Fruit fly (Drosophila melanogaster): ENCODE data around the gene ems.
A peak's percentile ranks its signal among the peaks of the same experiment; 100 is the strongest.

ems gene

dm6 chr3R:13909899-13910298 lies 8.2 kb downstream of the ems start (continued):
- TF ChIP-seq repo (GFP tag; optimal IDR thresholded peaks at IDR 0.05) (no peak), D19A (tag; optimal IDR thresholded peaks at IDR 0.05) (no peak), HLH4C (GFP tag; IDR thresholded peaks at IDR 0.05; ENCODE audit: partially characterized antibody) (no peak), Myb (GFP tag; optimal IDR thresholded peaks at IDR 0.05) (no peak), CG7357 (GFP tag; IDR thresholded peaks at IDR 0.05) (no peak), dm (GFP tag; optimal IDR thresholded peaks at IDR 0.05) (no peak), CG6272 (GFP tag; IDR thresholded peaks at IDR 0.05) (no peak), Asciz (GFP tag; optimal IDR thresholded peaks at IDR 0.05) (no peak), Ets65A (GFP tag) (peak; percentile 29), tll (GFP tag; optimal IDR thresholded peaks at IDR 0.05) (peak in 1 of 2 experiments; percentile 3), D (optimal IDR thresholded peaks at IDR 0.05) (peak; percentile 98), D (GFP tag; optimal IDR thresholded peaks at IDR 0.05) (no peak), CG9876 (GFP tag; optimal IDR thresholded peaks at IDR 0.05) (no peak), B-H1 (GFP tag; IDR thresholded peaks at IDR 0.05) (no peak), mld (GFP tag; IDR thresholded peaks at IDR 0.05; ENCODE audit: partially characterized antibody) (no peak), CG11504 (tag; optimal IDR thresholded peaks at IDR 0.05) (no peak), ash1 (GFP tag; optimal IDR thresholded peaks at IDR 0.05) (no peak), CG17385 (GFP tag; optimal IDR thresholded peaks at IDR 0.05) (no peak), Oaz (GFP tag; IDR thresholded peaks at IDR 0.05) (no peak), sens-2 (GFP tag; IDR thresholded peaks at IDR 0.05) (no peak), insv (GFP tag; optimal IDR thresholded peaks at IDR 0.05) (peak in 1 of 2 experiments; percentile 73), dmrt99B (tag; optimal IDR thresholded peaks at IDR 0.05) (no peak)

- peak in 1 of 2 experiments; percentile 99 for TF ChIP-seq tll (GFP tag; optimal IDR thresholded peaks at IDR 0.05)
- no peak for TF ChIP-seq ind (GFP tag; optimal IDR thresholded peaks at IDR 0.05)
- no peak for TF ChIP-seq NK7.1 (GFP tag; optimal IDR thresholded peaks at IDR 0.05)
- peak; percentile 20 for TF ChIP-seq zen (tag; optimal IDR thresholded peaks at IDR 0.05)
- TF ChIP-seq Ptx1 (GFP tag; IDR thresholded peaks at IDR 0.05): no peak
These were observed 9.7 kb downstream of the ems start for dm6 chr3R:13911314-13911713.

- TF ChIP-seq Hr78 (GFP tag; optimal IDR thresholded peaks at IDR 0.05): peak in 1 of 2 experiments; percentile 35
- TF ChIP-seq CG7357 (GFP tag; IDR thresholded peaks at IDR 0.05): 0 out of 3 replicates have a peak, but pooled peaks have one; percentile 15
- TF ChIP-seq crol (GFP tag; IDR thresholded peaks at IDR 0.05): 0 out of 2 replicates have a peak, but pooled peaks have one; percentile 41
- no peak for TF ChIP-seq CG15269 (tag; optimal IDR thresholded peaks at IDR 0.05)
- no peak for TF ChIP-seq Optix (GFP tag; IDR thresholded peaks at IDR 0.05)
- TF ChIP-seq Awh (GFP tag; IDR thresholded peaks at IDR 0.05): no peak
- peak; percentile 54 for TF ChIP-seq Ets65A (GFP tag)
- TF ChIP-seq sd (tag; optimal IDR thresholded peaks at IDR 0.05): peak; percentile 48
- no peak for TF ChIP-seq cwo (GFP tag; optimal IDR thresholded peaks at IDR 0.05)
- no peak for TF ChIP-seq cas (GFP tag; IDR thresholded peaks at IDR 0.05)
- no peak for TF ChIP-seq CG12236 (GFP tag; optimal IDR thresholded peaks at IDR 0.05)
- TF ChIP-seq abd-A (tag; optimal IDR thresholded peaks at IDR 0.05): peak; percentile 88
- TF ChIP-seq CG7987 (GFP tag; optimal IDR thresholded peaks at IDR 0.05): no peak
- peak; percentile 46 for TF ChIP-seq run (tag; optimal IDR thresholded peaks at IDR 0.05)
- no peak for TF ChIP-seq caup (GFP tag; optimal IDR thresholded peaks at IDR 0.05; ENCODE audit: severe bottlenecking)
- peak; percentile 44; the same call in 1 of the 3 replicates for TF ChIP-seq CG6175 (GFP tag; IDR thresholded peaks at IDR 0.05)
- TF ChIP-seq mam (GFP tag; optimal IDR thresholded peaks at IDR 0.05): no peak
- TF ChIP-seq Max (GFP tag; optimal IDR thresholded peaks at IDR 0.05): no peak
- no peak for TF ChIP-seq pum (GFP tag; optimal IDR thresholded peaks at IDR 0.05)
- no peak for TF ChIP-seq CG15479 (GFP tag; optimal IDR thresholded peaks at IDR 0.05)
- TF ChIP-seq CG6254 (GFP tag; optimal IDR thresholded peaks at IDR 0.05): peak; percentile 85
- peak; percentile 64; the same call in 1 of the 2 replicates for TF ChIP-seq vvl (GFP tag; IDR thresholded peaks at IDR 0.05)
- no peak for TF ChIP-seq Usf (GFP tag; optimal IDR thresholded peaks at IDR 0.05)
These were observed 10.6 kb downstream of the ems start for dm6 chr3R:13912008-13912803.

Measured in whole organism, embryonic.